Fruit fly (Drosophila melanogaster) S2 (cell line): ENCODE results near the gene raptor.

Source experiments
- CG8478 ChIP-seq: fragments of >200 bp; optimal IDR thresholded peaks from 2 replicates; lab custom pipeline; 2018
- CTCF ChIP-seq, 2 experiments: fragments of >200 bp; optimal IDR thresholded peaks; 2 replicates each; lab custom pipeline; 2018

- TF ChIP-seq CTCF (optimal IDR thresholded peaks at IDR 0.05; lab: Kevin White, UChicago) (no peak), CG8478 (lab: Kevin White, UChicago) (no peak)
Observed at dm6 chrX:6064508-6064907, 25.5 kb downstream of the raptor start.
